Fruit fly (Drosophila melanogaster): ENCODE measurements around the gene CG31266.

- no peak for TF ChIP-seq CG8478 (optimal IDR thresholded peaks at IDR 0.05)
- no peak for TF ChIP-seq CTCF (optimal IDR thresholded peaks at IDR 0.05)
These were observed 16.2 kb upstream of the CG31266 start for dm6 chr3R:17116231-17116630.
